Worm (Caenorhabditis elegans) whole organism, L1 larva: ENCODE measurements around the gene igcm-1.

ENCODE experiments used
- ces-1 ChIP-seq: fragments of 150-350 bp; optimal IDR thresholded peaks from 2 replicates; lab custom pipeline; 2014; ENCODE audit warnings: missing biosample characterization, missing genetic modification reagents, missing genetic modification characterization
- ets-5 ChIP-seq: fragments of 200-800 bp; sonication (Bioruptor generic); IDR thresholded peaks from 2 replicates; pipeline ENCODE4 v1.3.6; 2022; ENCODE audit warnings: missing genetic modification characterization, missing compliant biosample characterization
- snpc-4 ChIP-seq: fragments of 150-350 bp; optimal IDR thresholded peaks from 2 replicates; lab custom pipeline; 2014; ENCODE audit warnings: missing biosample characterization, missing genetic modification characterization
- unc-62 ChIP-seq: fragments of 150-350 bp; optimal IDR thresholded peaks from 2 replicates; lab custom pipeline; 2014; ENCODE audit warnings: missing biosample characterization, missing genetic modification reagents, missing genetic modification characterization

DNA sequence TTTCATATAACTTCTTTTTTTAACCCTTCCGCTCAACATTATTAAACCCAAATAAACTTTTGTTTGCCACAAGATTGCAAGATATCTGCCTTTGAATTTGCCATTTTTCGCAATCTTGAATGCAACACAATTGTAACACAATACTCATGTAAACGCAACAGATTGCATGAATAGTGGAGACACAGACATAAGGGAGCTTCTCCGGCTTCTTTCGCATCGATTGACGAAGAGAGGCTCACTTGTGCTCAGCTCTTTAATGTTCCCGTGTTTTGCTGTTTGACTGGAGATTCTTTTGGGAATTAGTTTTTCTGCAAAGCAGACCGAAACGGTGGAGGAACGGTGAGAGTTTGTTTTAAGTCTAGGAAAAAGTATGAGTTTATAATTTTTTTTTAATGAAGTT is 8.1 kb upstream of the igcm-1 start, which contains the start of gene F56F10.2:
- TF ChIP-seq unc-62 (GFP tag; lab: Kevin White, UChicago): no peak
- TF ChIP-seq ces-1 (GFP tag; lab: Kevin White, UChicago): no peak
- TF ChIP-seq snpc-4 (tag; lab: Kevin White, UChicago): no peak
- no peak for TF ChIP-seq ets-5 (GFP tag; lab: Robert Waterston, UW)
